Worm (Caenorhabditis elegans) whole organism, young adult: Measurements from ENCODE around the gene F41G3.20.

Experiments
- B0035.1 ChIP-seq: sonication (generic microtip); optimal IDR thresholded peaks from 2 replicates; lab custom pipeline; 2016; ENCODE audit warnings: missing genetic modification characterization, mild to moderate bottlenecking, missing compliant biosample characterization, missing genotype, missing genetic modification reagents
- B0336.3 ChIP-seq: fragments of 200-800 bp; sonication (Bioruptor generic); IDR thresholded peaks from 2 replicates; pipeline ENCODE4 v1.3.6; 2022; ENCODE audit warnings: missing genetic modification characterization, missing compliant biosample characterization
- C17E4.6 ChIP-seq: fragments of 200-800 bp; sonication (Bioruptor generic); IDR thresholded peaks from 2 replicates; pipeline ENCODE4 v1.3.6; 2022; ENCODE audit warnings: missing genetic modification reagents, missing genetic modification characterization, missing compliant biosample characterization
- D2030.7 ChIP-seq: fragments of 200-800 bp; sonication (Bioruptor generic); IDR thresholded peaks from 2 replicates; pipeline ENCODE4 v1.3.6; 2022; ENCODE audit warnings: missing genetic modification reagents, missing genetic modification characterization, missing compliant biosample characterization
- F10E7.11 ChIP-seq: sonication (generic microtip); optimal IDR thresholded peaks from 2 replicates; lab custom pipeline; 2017; ENCODE audit warnings: mild to moderate bottlenecking, missing genetic modification characterization, moderate library complexity, missing compliant biosample characterization
- Y53G8AR.9 ChIP-seq: fragments of 200-800 bp; sonication (Bioruptor generic); conservative IDR thresholded peaks from 2 replicates; pipeline ENCODE4 v1.3.6; 2022; ENCODE audit warnings: missing genetic modification reagents, missing genetic modification characterization, missing compliant biosample characterization
- ZK185.1 ChIP-seq: sonication (generic microtip); optimal IDR thresholded peaks from 2 replicates; lab custom pipeline; 2016; ENCODE audit warnings: mild to moderate bottlenecking, missing genetic modification characterization, missing compliant biosample characterization; ENCODE audit not compliant: poor library complexity, severe bottlenecking
- atf-7 ChIP-seq: sonication (generic microtip); optimal IDR thresholded peaks from 2 replicates; lab custom pipeline; 2017; ENCODE audit warnings: mild to moderate bottlenecking, missing genetic modification characterization, missing compliant biosample characterization
- attf-3 ChIP-seq: fragments of 200-800 bp; sonication (Bioruptor generic); conservative IDR thresholded peaks from 2 replicates; pipeline ENCODE4 v1.3.6; 2022; ENCODE audit warnings: missing genetic modification reagents, missing genetic modification characterization, missing compliant biosample characterization
- attf-6 ChIP-seq: fragments of 200-800 bp; sonication (Bioruptor generic); IDR thresholded peaks from 2 replicates; pipeline ENCODE4 v1.3.6; 2022; ENCODE audit warnings: missing genetic modification reagents, missing genetic modification characterization, missing compliant biosample characterization
- bed-1 ChIP-seq: fragments of 200-800 bp; sonication (Bioruptor generic); IDR thresholded peaks from 2 replicates; pipeline ENCODE4 v1.3.6; 2022; ENCODE audit warnings: missing genetic modification reagents, missing genetic modification characterization, missing compliant biosample characterization
- ccch-3 ChIP-seq: fragments of 200-800 bp; sonication (Bioruptor generic); optimal IDR thresholded peaks from 2 replicates; lab custom pipeline; 2018; ENCODE audit warnings: mild to moderate bottlenecking, missing genetic modification characterization, missing compliant biosample characterization
- ceh-27 ChIP-seq: fragments of 200-800 bp; sonication (Bioruptor generic); optimal IDR thresholded peaks from 2 replicates; lab custom pipeline; 2018; ENCODE audit warnings: mild to moderate bottlenecking, missing genetic modification characterization, moderate library complexity, missing compliant biosample characterization
- ceh-58 ChIP-seq: fragments of 200-800 bp; sonication (Bioruptor generic); IDR thresholded peaks from 2 replicates; pipeline ENCODE4 v1.3.6; 2022; ENCODE audit warnings: missing genetic modification characterization, missing compliant biosample characterization
- ceh-79 ChIP-seq: sonication (generic microtip); optimal IDR thresholded peaks from 2 replicates; lab custom pipeline; 2017; ENCODE audit warnings: mild to moderate bottlenecking, missing genetic modification characterization, missing compliant biosample characterization
- ceh-91 ChIP-seq: fragments of 200-800 bp; sonication (Bioruptor generic); IDR thresholded peaks from 2 replicates; pipeline ENCODE4 v1.3.6; 2022; ENCODE audit warnings: missing genetic modification reagents, missing genetic modification characterization, missing compliant biosample characterization
- chd-7 ChIP-seq: sonication (generic microtip); optimal IDR thresholded peaks from 2 replicates; lab custom pipeline; 2016; ENCODE audit warnings: mild to moderate bottlenecking, missing genetic modification characterization, moderate library complexity, missing compliant biosample characterization
- die-1 ChIP-seq: sonication (generic microtip); optimal IDR thresholded peaks from 2 replicates; lab custom pipeline; 2016; ENCODE audit warnings: missing genotype, mild to moderate bottlenecking, missing genetic modification characterization, missing compliant biosample characterization
- dox-1 ChIP-seq: fragments of 200-800 bp; sonication (Bioruptor generic); IDR thresholded peaks from 2 replicates; pipeline ENCODE4 v1.3.6; 2022; ENCODE audit warnings: missing genetic modification reagents, missing genetic modification characterization, missing compliant biosample characterization
- dpff-1 ChIP-seq: sonication (generic microtip); optimal IDR thresholded peaks from 2 replicates; lab custom pipeline; 2017; ENCODE audit warnings: mild to moderate bottlenecking, missing genetic modification characterization, missing compliant biosample characterization
- egl-44 ChIP-seq: fragments of 200-800 bp; sonication (Bioruptor generic); IDR thresholded peaks from 2 replicates; pipeline ENCODE4 v1.3.6; 2022; ENCODE audit warnings: missing genetic modification reagents, missing genetic modification characterization, missing compliant biosample characterization
- fkh-3 ChIP-seq: sonication (generic microtip); optimal IDR thresholded peaks from 2 replicates; lab custom pipeline; 2016; ENCODE audit warnings: mild to moderate bottlenecking, missing genetic modification characterization, missing compliant biosample characterization
- him-1 ChIP-seq: sonication (generic microtip); optimal IDR thresholded peaks from 2 replicates; lab custom pipeline; 2016; ENCODE audit warnings: missing genotype, missing genetic modification reagents, missing genetic modification characterization, missing compliant biosample characterization
- hmg-1.2 ChIP-seq: fragments of 200-800 bp; sonication (Bioruptor generic); IDR thresholded peaks from 2 replicates; pipeline ENCODE4 v1.3.6; 2022; ENCODE audit warnings: missing genetic modification reagents, missing genetic modification characterization, missing compliant biosample characterization
- lin-54 ChIP-seq: fragments of 200-800 bp; sonication (Bioruptor generic); optimal IDR thresholded peaks from 2 replicates; lab custom pipeline; 2018; ENCODE audit warnings: mild to moderate bottlenecking, missing genetic modification characterization, missing compliant biosample characterization
- madf-6 ChIP-seq: fragments of 200-800 bp; sonication (Bioruptor generic); IDR thresholded peaks from 2 replicates; pipeline ENCODE4 v1.3.6; 2022; ENCODE audit warnings: missing genetic modification reagents, missing genetic modification characterization, missing compliant biosample characterization
- mcd-1 ChIP-seq: fragments of 200-800 bp; sonication (Bioruptor generic); IDR thresholded peaks from 2 replicates; pipeline ENCODE4 v1.3.6; 2022; ENCODE audit warnings: missing genetic modification reagents, missing genetic modification characterization, missing compliant biosample characterization
- nfyb-1 ChIP-seq: fragments of 200-800 bp; sonication (Bioruptor generic); IDR thresholded peaks from 2 replicates; pipeline ENCODE4 v1.3.6; 2022; ENCODE audit warnings: missing genetic modification reagents, missing genetic modification characterization, missing compliant biosample characterization
- nhr-120 ChIP-seq: fragments of 200-800 bp; sonication (Bioruptor generic); IDR thresholded peaks from 2 replicates; pipeline ENCODE4 v1.3.6; 2022; ENCODE audit warnings: missing genetic modification characterization, missing compliant biosample characterization
- nhr-27 ChIP-seq: fragments of 200-800 bp; sonication (Bioruptor generic); optimal IDR thresholded peaks from 2 replicates; lab custom pipeline; 2018; ENCODE audit warnings: mild to moderate bottlenecking, missing genetic modification characterization, moderate library complexity, missing compliant biosample characterization
- rec-8 ChIP-seq, 2 experiments: sonication (generic microtip); optimal IDR thresholded peaks; 2 replicates each; lab custom pipeline; 2016; ENCODE audit warnings: mild to moderate bottlenecking in 2 of 2, missing genetic modification characterization in 2 of 2, missing genetic modification reagents in 2 of 2, missing genotype in 2 of 2, missing biosample characterization in 1 of 2, missing compliant biosample characterization in 1 of 2, moderate library complexity in 1 of 2
- sptf-2 ChIP-seq: fragments of 200-800 bp; sonication (Bioruptor generic); optimal IDR thresholded peaks from 2 replicates; lab custom pipeline; 2018; ENCODE audit warnings: mild to moderate bottlenecking, missing genetic modification characterization, missing compliant biosample characterization
- ztf-18 ChIP-seq: sonication (generic microtip); optimal IDR thresholded peaks from 2 replicates; lab custom pipeline; 2016; ENCODE audit warnings: missing genotype, mild to moderate bottlenecking, missing genetic modification characterization, missing compliant biosample characterization
- ztf-25 ChIP-seq: fragments of 200-800 bp; sonication (Bioruptor generic); IDR thresholded peaks from 2 replicates; pipeline ENCODE4 v1.3.6; 2022; ENCODE audit warnings: missing genetic modification reagents, missing genetic modification characterization, missing compliant biosample characterization
- ztf-28 ChIP-seq: fragments of 200-800 bp; sonication (Bioruptor generic); IDR thresholded peaks from 2 replicates; pipeline ENCODE4 v1.3.6; 2022; ENCODE audit warnings: missing genetic modification reagents, missing genetic modification characterization, missing compliant biosample characterization

F41G3.20 gene

DNA sequence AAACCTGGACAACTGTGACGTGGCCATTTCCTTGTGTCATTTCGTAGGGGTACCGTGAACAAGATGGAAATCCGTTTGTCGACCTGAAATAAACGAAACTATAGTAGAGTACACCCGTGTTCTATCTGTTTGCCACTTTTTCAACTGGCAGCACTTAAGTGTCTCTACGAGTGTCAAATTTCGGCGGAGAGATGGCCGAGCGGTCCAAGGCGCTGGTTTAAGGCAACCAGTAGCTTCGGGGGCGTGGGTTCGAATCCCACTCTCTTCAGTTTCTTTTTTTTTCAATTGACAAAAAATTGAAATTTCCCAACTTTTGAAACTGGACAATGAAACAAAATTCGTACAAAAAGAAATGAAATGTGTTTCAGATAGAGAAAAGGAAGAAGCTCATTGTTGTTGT, 29.2 kb downstream of the F41G3.20 start (continued):
- TF ChIP-seq dpff-1, result no peak
- TF ChIP-seq attf-6 (GFP tag; lab: Robert Waterston, UW), result no peak
- TF ChIP-seq F10E7.11 (tag; lab: Kevin White, UChicago), result no peak
- TF ChIP-seq C17E4.6 (GFP tag; lab: Robert Waterston, UW), result no peak
- TF ChIP-seq ztf-18 (tag; lab: Kevin White, UChicago), result peak; percentile 13
- TF ChIP-seq ccch-3, result no peak
- 0 out of 2 replicates have a peak, but pooled peaks have one; percentile 45 for TF ChIP-seq ztf-25 (GFP tag; lab: Robert Waterston, UW)
- no peak for TF ChIP-seq fkh-3
- TF ChIP-seq nhr-27 (tag; lab: Kevin White, UChicago), result peak; percentile 4
- TF ChIP-seq die-1 (tag; lab: Kevin White, UChicago), result peak; percentile 70
- TF ChIP-seq chd-7 (tag; lab: Kevin White, UChicago), result peak; percentile 39
- 0 out of 2 replicates have a peak, but pooled peaks have one; percentile 51 for TF ChIP-seq madf-6 (GFP tag; lab: Robert Waterston, UW)
- TF ChIP-seq ceh-79 (tag; lab: Kevin White, UChicago), result peak; percentile 38
- TF ChIP-seq ceh-27 (GFP tag; lab: Kevin White, UChicago), result peak; percentile 41
- TF ChIP-seq him-1, result peak; percentile 88
- TF ChIP-seq hmg-1.2, result peak; percentile 67
- TF ChIP-seq nfyb-1 (GFP tag; lab: Robert Waterston, UW), result no peak
- no peak for TF ChIP-seq sptf-2 (GFP tag; lab: Kevin White, UChicago)
- TF ChIP-seq ztf-28 (GFP tag; lab: Robert Waterston, UW), result peak; percentile 65; the same call in 1 of the 2 replicates
- peak; percentile 41 for TF ChIP-seq D2030.7 (GFP tag; lab: Robert Waterston, UW)
- peak; percentile 4 for TF ChIP-seq atf-7 (tag; lab: Kevin White, UChicago)
- no peak; the same call in 1 of the 2 replicates for TF ChIP-seq dox-1
- TF ChIP-seq attf-3 (GFP tag; lab: Robert Waterston, UW), result 0 out of 2 replicates have a peak, but pooled peaks have one; percentile 30
- peak; percentile 32 for TF ChIP-seq ZK185.1 (tag; lab: Kevin White, UChicago)
- peak; percentile 51; the same call in 1 of the 2 replicates for TF ChIP-seq mcd-1 (GFP tag; lab: Robert Waterston, UW)

DNA sequence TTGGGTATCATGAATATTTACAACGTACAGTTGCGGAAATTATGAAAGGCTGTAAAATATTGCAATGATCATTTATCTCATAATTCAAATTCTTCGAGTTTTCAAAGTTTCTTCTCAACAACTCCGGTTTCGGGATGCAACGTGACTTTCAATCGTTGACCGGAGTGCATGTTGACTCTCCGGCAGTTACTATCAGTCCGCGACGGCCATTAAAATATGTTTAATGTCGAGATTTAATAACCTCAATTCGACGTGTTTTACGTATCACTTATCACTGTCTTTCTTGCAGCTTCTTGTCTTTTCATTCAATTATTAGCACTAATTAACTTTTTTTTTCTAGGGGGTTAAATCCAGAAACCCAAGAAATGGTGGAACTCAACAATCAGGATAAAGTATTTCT, 32.6 kb downstream of the F41G3.20 start, which contains the start of gene tsp-10:
Gene tsp-10 (plus strand): TSS at position 366 of the 400 bp plus-strand sequence.
- no peak for TF ChIP-seq lin-54
- no peak for TF ChIP-seq Y53G8AR.9 (GFP tag; lab: Robert Waterston, UW)
- TF ChIP-seq ceh-58 (GFP tag; lab: Robert Waterston, UW), result no peak
- no peak for TF ChIP-seq bed-1 (GFP tag; lab: Robert Waterston, UW)
- no peak for TF ChIP-seq mcd-1 (GFP tag; lab: Robert Waterston, UW)
- no peak for TF ChIP-seq rec-8 (tag; optimal IDR thresholded peaks at IDR 0.05; lab: Kevin White, UChicago)
- TF ChIP-seq nhr-120 (GFP tag; lab: Robert Waterston, UW), result no peak
- TF ChIP-seq ceh-91 (GFP tag; lab: Robert Waterston, UW), result no peak
- TF ChIP-seq madf-6 (GFP tag; lab: Robert Waterston, UW), result no peak
- no peak for TF ChIP-seq egl-44
- no peak for TF ChIP-seq B0035.1 (tag; lab: Kevin White, UChicago)

DNA sequence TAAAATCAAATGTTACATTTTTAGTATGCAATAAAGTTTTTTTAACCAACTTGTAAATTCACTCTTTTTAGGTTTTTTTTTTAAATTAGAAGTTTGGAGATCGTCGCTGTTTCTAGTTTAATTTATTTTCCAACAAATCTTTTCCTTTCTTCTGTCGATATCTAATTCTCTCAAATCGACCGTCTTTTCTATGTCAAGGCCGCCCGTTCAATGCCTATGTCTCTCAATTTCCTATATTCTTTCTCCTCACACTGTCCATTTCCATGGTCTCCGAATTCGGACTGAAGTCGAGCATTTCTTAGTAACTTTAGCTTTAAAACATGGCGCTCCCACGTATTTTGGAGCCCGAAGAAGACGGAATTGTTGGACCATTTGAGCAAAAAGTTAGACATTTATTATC, 34.2 kb downstream of the F41G3.20 start, which contains the start of the genes T14B4.5 and T14B4.20:
Gene T14B4.5 (plus strand): TSS at position 226 of the 400 bp plus-strand sequence.
Gene T14B4.20 (plus strand): TSS at position 264 of the 400 bp plus-strand sequence.
- TF ChIP-seq B0336.3 (GFP tag; lab: Robert Waterston, UW) (no peak), hmg-1.2 (peak; percentile 51; the same call in 1 of the 2 replicates)
